Worm (Caenorhabditis elegans): ENCODE measurements around the gene T04C9.2.

Gene T04C9.2

ce11 chrIII:5948986-5949385 is 42.7 kb upstream of the T04C9.2 start:
- no peak for TF ChIP-seq ceh-34 (tag; optimal IDR thresholded peaks at IDR 0.05)
- no peak for TF ChIP-seq dve-1 (tag; optimal IDR thresholded peaks at IDR 0.05)
- TF ChIP-seq sox-4 (tag; optimal IDR thresholded peaks at IDR 0.05), result no peak
- no peak for TF ChIP-seq pqm-1 (tag; optimal IDR thresholded peaks at IDR 0.05)
- no peak for TF ChIP-seq ahr-1 (tag; optimal IDR thresholded peaks at IDR 0.05)
- TF ChIP-seq ceh-45 (GFP tag; IDR thresholded peaks at IDR 0.05), result no peak
- no peak for TF ChIP-seq madf-2 (tag; optimal IDR thresholded peaks at IDR 0.05)
- no peak for TF ChIP-seq ceh-30 (tag; optimal IDR thresholded peaks at IDR 0.05)
- no peak for TF ChIP-seq pha-2 (tag; optimal IDR thresholded peaks at IDR 0.05)
- no peak for TF ChIP-seq nhr-232 (tag; optimal IDR thresholded peaks at IDR 0.05)

DNA sequence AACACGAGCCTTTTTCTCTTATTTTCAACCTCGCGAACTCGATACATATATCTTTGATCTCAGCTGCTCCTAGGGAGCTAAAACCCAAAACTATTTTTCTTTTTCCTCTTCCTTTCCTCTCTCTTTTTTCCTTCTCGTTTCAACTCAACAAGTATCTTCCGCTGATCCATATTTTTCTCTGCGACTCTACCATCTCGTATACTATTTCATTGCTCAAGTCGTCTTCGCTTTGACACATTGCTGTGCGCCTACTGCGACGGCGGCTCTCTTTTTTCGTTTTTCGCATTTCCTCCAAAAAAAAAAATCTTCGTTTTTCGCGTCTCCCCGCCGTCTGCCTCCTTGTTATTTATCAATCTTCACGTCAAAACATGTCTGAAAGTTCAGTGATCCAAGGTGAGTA is 41.9 kb upstream of the T04C9.2 start:
- TF ChIP-seq unc-42 (tag; optimal IDR thresholded peaks at IDR 0.05), result peak; percentile 30
- peak; percentile 40 for TF ChIP-seq ceh-18 (tag; optimal IDR thresholded peaks at IDR 0.05)
- peak; percentile 21 for TF ChIP-seq unc-55 (GFP tag; optimal IDR thresholded peaks at IDR 0.05)
- TF ChIP-seq ceh-45 (GFP tag; IDR thresholded peaks at IDR 0.05), result no peak

- TF ChIP-seq ceh-2 (tag; optimal IDR thresholded peaks at IDR 0.05) (no peak), unc-55 (GFP tag; optimal IDR thresholded peaks at IDR 0.05) (no peak), elt-4 (tag; optimal IDR thresholded peaks at IDR 0.05) (no peak)
These were observed 40.8 kb upstream of the T04C9.2 start for ce11 chrIII:5950756-5951345.

ce11 chrIII:5951589-5952378 is 39.9 kb upstream of the T04C9.2 start:
- TF ChIP-seq hlh-30 (tag; optimal IDR thresholded peaks at IDR 0.05; ENCODE audit: insufficient read depth), result peak; percentile 30
- TF ChIP-seq nhr-232 (tag; optimal IDR thresholded peaks at IDR 0.05), result no peak

- TF ChIP-seq sox-2 (GFP tag; IDR thresholded peaks at IDR 0.05) (no peak), ceh-31 (tag; optimal IDR thresholded peaks at IDR 0.05) (no peak), hlh-30 (tag; optimal IDR thresholded peaks at IDR 0.05; ENCODE audit: insufficient read depth) (no peak), unc-86 (tag; optimal IDR thresholded peaks at IDR 0.05) (no peak), K02D7.2 (tag; optimal IDR thresholded peaks at IDR 0.05) (no peak), ztf-16 (tag; optimal IDR thresholded peaks at IDR 0.05) (no peak), ceh-30 (tag; optimal IDR thresholded peaks at IDR 0.05) (no peak), nhr-11 (tag; optimal IDR thresholded peaks at IDR 0.05) (no peak), madf-2 (tag; optimal IDR thresholded peaks at IDR 0.05) (no peak)
These were observed 38.4 kb upstream of the T04C9.2 start for ce11 chrIII:5953041-5953912.

- TF ChIP-seq lin-11 (tag; optimal IDR thresholded peaks at IDR 0.05) (no peak), hlh-6 (tag; optimal IDR thresholded peaks at IDR 0.05) (peak; percentile 25), mec-3 (tag; optimal IDR thresholded peaks at IDR 0.05; ENCODE audit: borderline replicate concordance) (no peak), elt-4 (tag; optimal IDR thresholded peaks at IDR 0.05) (no peak), fkh-6 (tag; optimal IDR thresholded peaks at IDR 0.05) (no peak), tbx-2 (tag; optimal IDR thresholded peaks at IDR 0.05) (peak; percentile 13), nfya-1 (tag; optimal IDR thresholded peaks at IDR 0.05) (no peak)
These were observed 37.8 kb upstream of the T04C9.2 start for ce11 chrIII:5953913-5954290.
